Worm (Caenorhabditis elegans): ENCODE data around the gene C14A11.2.
A peak's percentile ranks its signal among the peaks of the same experiment; 100 is the strongest.

The C14A11.2 gene

ce11 chrX:2807390-2807789, 4.5 kb downstream of the C14A11.2 start, which contains the start of gene C14A11.5 (continued):
- TF ChIP-seq dmd-9 (GFP tag; IDR thresholded peaks at IDR 0.05), result no peak
- TF ChIP-seq gei-8 (GFP tag; optimal IDR thresholded peaks at IDR 0.05), result no peak
- TF ChIP-seq rbr-2 (tag; optimal IDR thresholded peaks at IDR 0.05), result peak; percentile 58
- TF ChIP-seq mep-1 (tag; optimal IDR thresholded peaks at IDR 0.05), result peak; percentile 7
- TF ChIP-seq spr-1 (tag; optimal IDR thresholded peaks at IDR 0.05), result no peak
- TF ChIP-seq hmg-1.1 (GFP tag; IDR thresholded peaks at IDR 0.05), result peak; percentile 21; the same call in 1 of the 2 replicates

ce11 chrX:2809611-2810010, 6.7 kb downstream of the C14A11.2 start, which contains the start of gene C14A11.9:
TSS of gene C14A11.9 (minus strand) at chrX:2809637.
- no peak for TF ChIP-seq ama-1 (optimal IDR thresholded peaks at IDR 0.05)
- TF ChIP-seq nhr-28 (tag; optimal IDR thresholded peaks at IDR 0.05), result peak; percentile 59
- TF ChIP-seq unc-62 (GFP tag; optimal IDR thresholded peaks at IDR 0.05 in 1 of 2), result peak in 1 of 2 experiments; percentile 90
- TF ChIP-seq unc-62 (tag; optimal IDR thresholded peaks at IDR 0.05), result no peak
- no peak for TF ChIP-seq daf-8 (GFP tag; IDR thresholded peaks at IDR 0.05)
- TF ChIP-seq set-16 (GFP tag; IDR thresholded peaks at IDR 0.05), result no peak; the same call in 1 of the 2 replicates
- TF ChIP-seq lin-29 (GFP tag; IDR thresholded peaks at IDR 0.05), result peak; percentile 77; the same call in 1 of the 2 replicates
- TF ChIP-seq tra-1 (GFP tag; IDR thresholded peaks at IDR 0.05), result no peak; the same call in 1 of the 2 replicates
- peak; percentile 72 for TF ChIP-seq ztf-7 (tag; optimal IDR thresholded peaks at IDR 0.05)
- TF ChIP-seq zip-2 (tag; optimal IDR thresholded peaks at IDR 0.05), result peak; percentile 35
- TF ChIP-seq egl-43 (GFP tag; IDR thresholded peaks at IDR 0.05), result no peak
- peak; percentile 86 for TF ChIP-seq nhr-77 (tag; optimal IDR thresholded peaks at IDR 0.05)
- no peak for TF ChIP-seq lin-1 (GFP tag; IDR thresholded peaks at IDR 0.05)
- 0 out of 2 replicates have a peak, but pooled peaks have one; percentile 22 for TF ChIP-seq ceh-44 (GFP tag; IDR thresholded peaks at IDR 0.05)
- TF ChIP-seq ztf-11 (tag; optimal IDR thresholded peaks at IDR 0.05), result no peak
- TF ChIP-seq spr-3 (GFP tag; optimal IDR thresholded peaks at IDR 0.05), result peak; percentile 87
- peak; percentile 62 for TF ChIP-seq nhr-25 (tag; optimal IDR thresholded peaks at IDR 0.05; ENCODE audit: borderline replicate concordance, insufficient read depth)
- no peak for TF ChIP-seq ces-1 (GFP tag; optimal IDR thresholded peaks at IDR 0.05)
- TF ChIP-seq T26A8.4 (GFP tag; IDR thresholded peaks at IDR 0.05), result no peak; the same call in none of the 2 replicates
- no peak for TF ChIP-seq Y48G9A.11 (GFP tag; IDR thresholded peaks at IDR 0.05)
- TF ChIP-seq php-3 (GFP tag; IDR thresholded peaks at IDR 0.05), result peak; percentile 51; the same call in 1 of the 2 replicates
- TF ChIP-seq lsy-2 (tag; optimal IDR thresholded peaks at IDR 0.05), result peak in 1 of 2 experiments; percentile 90
- TF ChIP-seq pqm-1 (tag; optimal IDR thresholded peaks at IDR 0.05), result peak; percentile 10
- no peak for TF ChIP-seq ceh-82 (tag; optimal IDR thresholded peaks at IDR 0.05)
- peak; percentile 49 for TF ChIP-seq T20F7.1 (GFP tag; optimal IDR thresholded peaks at IDR 0.05)
- no peak for TF ChIP-seq ZK546.5 (tag; optimal IDR thresholded peaks at IDR 0.05)
- no peak for TF ChIP-seq egl-27 (tag; optimal IDR thresholded peaks at IDR 0.05)
- peak; percentile 75 for TF ChIP-seq fkh-10 (GFP tag; optimal IDR thresholded peaks at IDR 0.05)
- peak; percentile 93 for TF ChIP-seq rbr-2 (tag; optimal IDR thresholded peaks at IDR 0.05)
- 0 out of 2 replicates have a peak, but pooled peaks have one; percentile 57 for TF ChIP-seq ZK337.2 (GFP tag; IDR thresholded peaks at IDR 0.05)
- TF ChIP-seq arid-1 (GFP tag; conservative IDR thresholded peaks at IDR 0.05), result no peak
- TF ChIP-seq lin-13 (GFP tag; optimal IDR thresholded peaks at IDR 0.05), result peak; percentile 88
- no peak for TF ChIP-seq attf-4 (tag; optimal IDR thresholded peaks at IDR 0.05)
- peak; percentile 83 for TF ChIP-seq hlh-30 (tag; optimal IDR thresholded peaks at IDR 0.05; ENCODE audit: insufficient read depth)
- peak; percentile 89 for TF ChIP-seq F37D6.2 (tag; optimal IDR thresholded peaks at IDR 0.05)
- peak; percentile 77 for TF ChIP-seq nhr-48 (tag; optimal IDR thresholded peaks at IDR 0.05)
- TF ChIP-seq nhr-6 (tag; optimal IDR thresholded peaks at IDR 0.05), result peak; percentile 69
- TF ChIP-seq hmg-1.1 (GFP tag; IDR thresholded peaks at IDR 0.05), result peak; percentile 95
- TF ChIP-seq mxl-2 (GFP tag; conservative IDR thresholded peaks at IDR 0.05), result no peak
- TF ChIP-seq jun-1 (tag; optimal IDR thresholded peaks at IDR 0.05), result peak; percentile 79
- peak; percentile 88 for TF ChIP-seq dmd-6 (GFP tag; IDR thresholded peaks at IDR 0.05)
- no peak for TF ChIP-seq snpc-4 (tag; optimal IDR thresholded peaks at IDR 0.05)
- peak; percentile 84 for TF ChIP-seq duxl-1 (tag; optimal IDR thresholded peaks at IDR 0.05; ENCODE audit: poor library complexity)
- TF ChIP-seq aha-1 (tag), result peak; percentile 99
- TF ChIP-seq nhr-41 (GFP tag; IDR thresholded peaks at IDR 0.05), result peak; percentile 67; the same call in 1 of the 2 replicates
- TF ChIP-seq dve-1 (tag; optimal IDR thresholded peaks at IDR 0.05; ENCODE audit: insufficient read depth), result peak; percentile 94

All from whole organism, L4 larva.